Worm (Caenorhabditis elegans) whole organism, L3 larva: ENCODE results near the gene C07D10.5.
A peak's percentile ranks its signal among the peaks of the same experiment; 100 is the strongest.

ENCODE experiments used
- R02D3.7 ChIP-seq: fragments of 150-350 bp; optimal IDR thresholded peaks from 2 replicates; lab custom pipeline; 2014; ENCODE audit warnings: missing biosample characterization, missing genetic modification characterization
- ZK546.5 ChIP-seq: sonication (generic microtip); optimal IDR thresholded peaks from 2 replicates; lab custom pipeline; 2017; ENCODE audit warnings: missing biosample characterization, missing genetic modification characterization
- aly-2 ChIP-seq: fragments of 150-350 bp; optimal IDR thresholded peaks from 2 replicates; lab custom pipeline; 2014; ENCODE audit warnings: missing biosample characterization, missing genetic modification characterization
- ama-1 ChIP-seq: fragments of 150-350 bp; optimal IDR thresholded peaks from 2 replicates; lab custom pipeline; 2018
- ceh-28 ChIP-seq: fragments of 150-350 bp; optimal IDR thresholded peaks from 2 replicates; lab custom pipeline; 2014; ENCODE audit warnings: missing biosample characterization, missing genetic modification reagents, missing genetic modification characterization
- daf-12 ChIP-seq: fragments of 150-350 bp; optimal IDR thresholded peaks from 2 replicates; lab custom pipeline; 2014; ENCODE audit warnings: missing biosample characterization, missing genetic modification reagents, missing genetic modification characterization
- egl-27 ChIP-seq: sonication (generic microtip); optimal IDR thresholded peaks from 4 replicates; lab custom pipeline; 2017; ENCODE audit warnings: missing biosample characterization, missing genetic modification reagents, missing genetic modification characterization
- egl-5 ChIP-seq: fragments of 150-350 bp; optimal IDR thresholded peaks from 2 replicates; lab custom pipeline; 2017; ENCODE audit warnings: missing biosample characterization, missing genetic modification reagents, missing genetic modification characterization, inconsistent platforms
- elt-1 ChIP-seq: fragments of 150-350 bp; optimal IDR thresholded peaks from 2 replicates; lab custom pipeline; 2014; ENCODE audit warnings: missing biosample characterization, missing genetic modification characterization
- elt-2 ChIP-seq: sonication (generic microtip); optimal IDR thresholded peaks from 2 replicates; lab custom pipeline; 2016; ENCODE audit warnings: missing genetic modification reagents, mild to moderate bottlenecking, missing genetic modification characterization, missing compliant biosample characterization
- elt-3 ChIP-seq, 3 experiments: fragments of 150-350 bp in 1 of 3; sonication (generic microtip) in 2 of 3; optimal IDR thresholded peaks; 2 replicates in 2 of 3; 4 replicates in 1 of 3; lab custom pipeline; 2014 to 2017; ENCODE audit warnings: missing biosample characterization in 3 of 3, missing genetic modification characterization in 3 of 3
- fkh-10 ChIP-seq: sonication (generic microtip); optimal IDR thresholded peaks from 2 replicates; lab custom pipeline; 2017; ENCODE audit warnings: missing biosample characterization, missing genetic modification reagents, missing genetic modification characterization
- fos-1 ChIP-seq: fragments of 150-350 bp; optimal IDR thresholded peaks from 2 replicates; lab custom pipeline; 2014; ENCODE audit warnings: missing biosample characterization, missing genetic modification characterization
- hmg-11 ChIP-seq: sonication (generic microtip); optimal IDR thresholded peaks from 2 replicates; lab custom pipeline; 2016; ENCODE audit warnings: missing genetic modification characterization, missing compliant biosample characterization
- jun-1 ChIP-seq: fragments of 150-350 bp; optimal IDR thresholded peaks from 2 replicates; lab custom pipeline; 2014; ENCODE audit warnings: missing biosample characterization, missing genetic modification reagents, missing genetic modification characterization
- lin-15B ChIP-seq: fragments of 150-350 bp; optimal IDR thresholded peaks from 2 replicates; lab custom pipeline; 2014; ENCODE audit warnings: missing biosample characterization, missing genetic modification characterization
- lin-39 ChIP-seq: fragments of 150-350 bp; optimal IDR thresholded peaks from 2 replicates; lab custom pipeline; 2018; ENCODE audit warnings: missing biosample characterization, missing genetic modification reagents, missing genetic modification characterization
- nfya-1 ChIP-seq: sonication (generic microtip); optimal IDR thresholded peaks from 2 replicates; lab custom pipeline; 2017; ENCODE audit warnings: missing genetic modification characterization, mild to moderate bottlenecking, missing compliant biosample characterization, antibody characterized with exemption, moderate library complexity; ENCODE audit not compliant: insufficient read depth
- nhr-11 ChIP-seq: fragments of 150-350 bp; optimal IDR thresholded peaks from 2 replicates; lab custom pipeline; 2014; ENCODE audit warnings: missing biosample characterization, missing genetic modification characterization
- nhr-12 ChIP-seq: fragments of 150-350 bp; optimal IDR thresholded peaks from 2 replicates; lab custom pipeline; 2014; ENCODE audit warnings: missing biosample characterization, missing genetic modification characterization
- nhr-23 ChIP-seq: fragments of 150-350 bp; optimal IDR thresholded peaks from 2 replicates; lab custom pipeline; 2014; ENCODE audit warnings: missing biosample characterization, missing genetic modification reagents, missing genetic modification characterization
- nhr-25 ChIP-seq: sonication (generic microtip); optimal IDR thresholded peaks from 2 replicates; lab custom pipeline; 2017; ENCODE audit warnings: missing biosample characterization, missing genetic modification characterization
- nhr-43 ChIP-seq: sonication (generic microtip); optimal IDR thresholded peaks from 2 replicates; lab custom pipeline; 2016; ENCODE audit warnings: mild to moderate bottlenecking, missing genetic modification characterization, missing compliant biosample characterization; ENCODE audit not compliant: poor library complexity, severe bottlenecking
- nhr-67 ChIP-seq: fragments of 150-350 bp; optimal IDR thresholded peaks from 2 replicates; lab custom pipeline; 2014; ENCODE audit warnings: missing biosample characterization, missing genetic modification characterization
- nhr-76 ChIP-seq: fragments of 150-350 bp; sonication (generic microtip); optimal IDR thresholded peaks from 5 replicates; lab custom pipeline; 2014; ENCODE audit warnings: missing biosample characterization, missing genetic modification characterization
- pha-4 ChIP-seq: fragments of 150-350 bp; optimal IDR thresholded peaks from 2 replicates; lab custom pipeline; 2014; ENCODE audit warnings: missing biosample characterization, missing genetic modification reagents, missing genetic modification characterization
- pqm-1 ChIP-seq: fragments of 150-350 bp; optimal IDR thresholded peaks from 2 replicates; lab custom pipeline; 2017; ENCODE audit warnings: missing biosample characterization, missing genetic modification characterization, inconsistent platforms
- sea-2 ChIP-seq: fragments of 150-350 bp; sonication (generic microtip); optimal IDR thresholded peaks from 4 replicates; lab custom pipeline; 2014; ENCODE audit warnings: missing biosample characterization, missing genetic modification reagents, missing genetic modification characterization
- skn-1 ChIP-seq: fragments of 150-350 bp; optimal IDR thresholded peaks from 2 replicates; lab custom pipeline; 2014; ENCODE audit warnings: missing biosample characterization, missing genetic modification characterization
- snpc-4 ChIP-seq: fragments of 150-350 bp; optimal IDR thresholded peaks from 2 replicates; lab custom pipeline; 2014; ENCODE audit warnings: missing biosample characterization, missing genetic modification characterization
- unc-39 ChIP-seq: sonication (generic microtip); optimal IDR thresholded peaks from 4 replicates; lab custom pipeline; 2017; ENCODE audit warnings: missing biosample characterization, missing genetic modification characterization
- unc-62 ChIP-seq: fragments of 150-350 bp; sonication (generic microtip); optimal IDR thresholded peaks from 4 replicates; lab custom pipeline; 2014; ENCODE audit warnings: missing biosample characterization, missing genetic modification reagents, missing genetic modification characterization

Gene C07D10.5

ce11 chrII:7385442-7385841 lies 4.1 kb downstream of the C07D10.5 start, which contains the start of gene sre-3:
Gene sre-3, plus strand, starts transcription at chrII:7385742.
- TF ChIP-seq elt-2 (tag; lab: Kevin White, UChicago) (no peak), egl-5 (tag; lab: Kevin White, UChicago) (no peak), R02D3.7 (tag; lab: Kevin White, UChicago) (no peak), egl-27 (tag; lab: Kevin White, UChicago) (no peak), aly-2 (tag; lab: Kevin White, UChicago) (no peak), elt-3 (tag; optimal IDR thresholded peaks at IDR 0.05; lab: Kevin White, UChicago) (no peak), skn-1 (tag; lab: Kevin White, UChicago) (no peak), lin-39 (no peak), nhr-11 (tag; lab: Kevin White, UChicago) (no peak), snpc-4 (tag; lab: Kevin White, UChicago) (no peak)
- TF ChIP-seq, all 47 proteins: peak for 0

- no peak for TF ChIP-seq daf-12 (tag; lab: Kevin White, UChicago)
- TF ChIP-seq sea-2 (GFP tag; lab: Kevin White, UChicago) = no peak
- TF ChIP-seq R02D3.7 (tag; lab: Kevin White, UChicago) = no peak
- peak; percentile 15 for TF ChIP-seq nhr-23
- TF ChIP-seq nhr-67 (tag; lab: Kevin White, UChicago) = no peak
- TF ChIP-seq ama-1 = no peak
- peak; percentile 30 for TF ChIP-seq nhr-43 (tag; lab: Kevin White, UChicago)
- TF ChIP-seq nhr-25 (tag; lab: Kevin White, UChicago) = peak; percentile 23
These were observed 9.0 kb downstream of the C07D10.5 start for ce11 chrII:7390335-7390734.

DNA sequence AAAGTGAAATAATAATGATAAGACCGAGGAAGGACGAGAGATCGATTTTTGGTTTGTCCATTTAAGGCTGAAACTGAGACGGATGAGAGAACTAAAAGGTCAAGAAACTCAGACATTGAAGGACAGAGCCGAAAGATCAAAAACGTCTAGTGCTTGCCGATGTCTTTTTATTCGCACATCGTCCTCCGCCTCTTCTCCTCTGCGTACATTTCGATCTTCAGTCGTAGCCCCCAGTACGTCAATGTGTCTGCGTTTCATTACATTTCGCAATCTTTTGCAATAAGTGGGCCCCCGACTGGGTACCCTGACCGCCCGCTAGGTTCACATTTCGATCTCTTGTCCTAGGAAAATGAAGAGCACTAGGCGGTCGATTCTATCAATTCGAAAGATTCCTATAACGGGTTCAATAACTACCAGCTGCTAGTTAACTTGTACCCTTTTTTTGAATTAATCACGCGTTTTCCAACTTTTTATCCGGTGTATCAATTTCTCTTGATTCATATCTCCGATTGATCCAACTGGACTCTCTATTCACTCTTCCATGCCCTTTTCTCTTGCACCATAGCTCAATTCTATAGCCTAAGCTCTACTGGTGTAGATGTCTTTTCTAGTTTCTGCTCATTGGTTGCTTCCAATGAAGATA lies 10.8 kb downstream of the C07D10.5 start:
- TF ChIP-seq nhr-12 (no peak), fkh-10 (GFP tag; lab: Kevin White, UChicago) (no peak), fos-1 (tag; lab: Kevin White, UChicago) (peak; percentile 42), aly-2 (tag; lab: Kevin White, UChicago) (no peak), unc-62 (GFP tag; lab: Kevin White, UChicago) (peak; percentile 4), egl-5 (tag; lab: Kevin White, UChicago) (peak; percentile 56), pha-4 (tag; lab: Kevin White, UChicago) (peak; percentile 49), nhr-43 (tag; lab: Kevin White, UChicago) (peak; percentile 6), lin-39 (peak; percentile 63), ZK546.5 (tag; lab: Kevin White, UChicago) (no peak), elt-3 (tag; optimal IDR thresholded peaks at IDR 0.05; lab: Kevin White, UChicago) (peak in 2 of 3 experiments; percentile 45), elt-1 (tag; lab: Kevin White, UChicago) (peak; percentile 21), snpc-4 (tag; lab: Kevin White, UChicago) (peak; percentile 8), R02D3.7 (tag; lab: Kevin White, UChicago) (peak; percentile 48), lin-15B (tag; lab: Kevin White, UChicago) (peak; percentile 43), elt-2 (tag; lab: Kevin White, UChicago) (peak; percentile 68), pqm-1 (tag; lab: Kevin White, UChicago) (peak; percentile 47), egl-27 (tag; lab: Kevin White, UChicago) (no peak), nhr-23 (peak; percentile 54), nfya-1 (tag; lab: Kevin White, UChicago) (peak; percentile 66), ceh-28 (tag; lab: Kevin White, UChicago) (peak; percentile 49), nhr-11 (tag; lab: Kevin White, UChicago) (no peak), ama-1 (no peak), hmg-11 (tag; lab: Kevin White, UChicago) (peak; percentile 87), jun-1 (tag; lab: Kevin White, UChicago) (peak; percentile 65), unc-39 (tag; lab: Kevin White, UChicago) (no peak), nhr-76 (tag; lab: Kevin White, UChicago) (no peak), nhr-25 (tag; lab: Kevin White, UChicago) (peak; percentile 85)

DNA sequence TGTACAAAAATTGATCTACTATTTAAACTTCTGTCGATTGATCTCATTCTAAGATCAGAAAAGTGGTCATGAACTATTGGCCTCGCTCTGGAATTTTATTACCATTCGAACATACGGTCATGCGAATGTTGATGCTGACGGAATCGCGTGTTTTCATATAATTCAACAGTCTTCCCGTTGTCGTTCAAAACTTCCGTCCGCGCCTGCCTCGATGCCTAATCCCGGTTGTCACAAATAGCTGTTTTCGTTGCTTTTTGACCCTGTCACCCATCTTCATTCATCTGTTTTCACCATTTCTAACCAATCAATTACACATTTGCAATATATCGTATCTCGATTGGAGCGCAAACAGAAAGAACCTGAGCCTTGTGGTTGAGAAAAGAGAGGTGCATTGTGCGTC lies 12.0 kb downstream of the C07D10.5 start:
- TF ChIP-seq ceh-28 (tag; lab: Kevin White, UChicago) = no peak
- peak; percentile 48 for TF ChIP-seq nhr-25 (tag; lab: Kevin White, UChicago)
- TF ChIP-seq unc-39 (tag; lab: Kevin White, UChicago) = no peak
- peak; percentile 76 for TF ChIP-seq ama-1
- peak; percentile 24 for TF ChIP-seq nhr-23
- TF ChIP-seq fkh-10 (GFP tag; lab: Kevin White, UChicago) = no peak
- peak; percentile 16 for TF ChIP-seq pha-4 (tag; lab: Kevin White, UChicago)
